Fruit fly (Drosophila melanogaster) whole organism, embryonic: ENCODE data around the gene Ufsp2.

Experiments used
- Abd-B ChIP-seq: fragments of 200-800 bp; sonication (Bioruptor generic); optimal IDR thresholded peaks from 2 replicates; lab custom pipeline; 2018; ENCODE audit warnings: missing biosample characterization, mild to moderate bottlenecking, missing genetic modification characterization, moderate library complexity
- B-H2 ChIP-seq: fragments of 200-800 bp; sonication (Bioruptor generic); optimal IDR thresholded peaks from 2 replicates; lab custom pipeline; 2018; ENCODE audit warnings: missing biosample characterization, mild to moderate bottlenecking, missing genetic modification characterization
- Bdp1 ChIP-seq: fragments of 200-800 bp; sonication (Bioruptor generic); optimal IDR thresholded peaks from 3 replicates; lab custom pipeline; 2016; ENCODE audit warnings: missing biosample characterization, missing genetic modification characterization
- CG10654 ChIP-seq: fragments of 200-800 bp; sonication (Bioruptor generic); optimal IDR thresholded peaks from 2 replicates; lab custom pipeline; 2016; ENCODE audit warnings: missing biosample characterization, missing genetic modification characterization
- CG11398 ChIP-seq: fragments of 200-800 bp; sonication (Bioruptor generic); optimal IDR thresholded peaks from 2 replicates; lab custom pipeline; 2016; ENCODE audit warnings: missing biosample characterization, missing genetic modification characterization
- CG11696 ChIP-seq: fragments of 200-800 bp; sonication (Bioruptor generic); IDR thresholded peaks from 2 replicates; pipeline ENCODE4 v1.3.6; 2022; ENCODE audit warnings: missing biosample characterization, missing genetic modification characterization
- CG12299 ChIP-seq: fragments of 200-800 bp; sonication (Bioruptor generic); optimal IDR thresholded peaks from 2 replicates; lab custom pipeline; 2018; ENCODE audit warnings: missing biosample characterization, mild to moderate bottlenecking, missing genetic modification characterization
- CG13624 ChIP-seq: fragments of 200-800 bp; sonication (Bioruptor generic); optimal IDR thresholded peaks from 2 replicates; lab custom pipeline; 2016; ENCODE audit warnings: missing biosample characterization, missing genetic modification characterization
- CG14667 ChIP-seq: fragments of 200-800 bp; sonication (Bioruptor generic); IDR thresholded peaks from 2 replicates; pipeline ENCODE4 v1.3.6; 2022; ENCODE audit warnings: missing biosample characterization, missing genetic modification characterization
- CG15073 ChIP-seq: fragments of 200-800 bp; sonication (Bioruptor generic); optimal IDR thresholded peaks from 2 replicates; lab custom pipeline; 2016; ENCODE audit warnings: missing biosample characterization, missing genetic modification characterization
- CG1647 ChIP-seq: fragments of 200-800 bp; sonication (Bioruptor generic); optimal IDR thresholded peaks from 3 replicates; lab custom pipeline; 2016; ENCODE audit warnings: missing biosample characterization, missing genetic modification characterization
- CG16779 ChIP-seq: fragments of 200-800 bp; sonication (Bioruptor generic); IDR thresholded peaks from 2 replicates; pipeline ENCODE4 v1.3.6; 2022; ENCODE audit warnings: missing biosample characterization, missing genetic modification characterization
- CG17912 ChIP-seq: fragments of 200-800 bp; sonication (Bioruptor generic); optimal IDR thresholded peaks from 2 replicates; lab custom pipeline; 2018; ENCODE audit warnings: missing biosample characterization, mild to moderate bottlenecking, missing genetic modification characterization
- CG30403 ChIP-seq: fragments of 200-800 bp; sonication (Bioruptor generic); optimal IDR thresholded peaks from 3 replicates; lab custom pipeline; 2016; ENCODE audit warnings: missing biosample characterization, missing genetic modification characterization
- CG3995 ChIP-seq: fragments of 200-800 bp; sonication (Bioruptor generic); optimal IDR thresholded peaks from 3 replicates; lab custom pipeline; 2016; ENCODE audit warnings: missing biosample characterization, missing genetic modification characterization
- CG4730 ChIP-seq: fragments of 200-800 bp; sonication (Bioruptor generic); IDR thresholded peaks from 2 replicates; pipeline ENCODE4 v1.3.6; 2022; ENCODE audit warnings: missing biosample characterization, missing genetic modification characterization
- CG6689 ChIP-seq: fragments of 200-800 bp; sonication (Bioruptor generic); IDR thresholded peaks from 2 replicates; pipeline ENCODE4 v1.3.6; 2022; ENCODE audit warnings: missing biosample characterization, missing genetic modification characterization
- CG7745 ChIP-seq: fragments of 200-800 bp; sonication (Bioruptor generic); optimal IDR thresholded peaks from 2 replicates; lab custom pipeline; 2018; ENCODE audit warnings: missing biosample characterization, mild to moderate bottlenecking, missing genetic modification characterization, moderate library complexity
- CG7928 ChIP-seq: fragments of 200-800 bp; sonication (Bioruptor generic); optimal IDR thresholded peaks from 2 replicates; lab custom pipeline; 2017; ENCODE audit warnings: missing biosample characterization, mild to moderate bottlenecking, missing genetic modification characterization
- CG9215 ChIP-seq: fragments of 200-800 bp; sonication (Bioruptor generic); IDR thresholded peaks from 2 replicates; pipeline ENCODE4 v1.3.6; 2022; ENCODE audit warnings: missing biosample characterization, missing genetic modification characterization
- D ChIP-seq, 2 experiments: fragments of 200-800 bp in 1 of 2; fragments of >200 bp in 1 of 2; sonication (Bioruptor generic) in 1 of 2; optimal IDR thresholded peaks; 2 replicates in 1 of 2; 3 replicates in 1 of 2; lab custom pipeline; 2017; ENCODE audit warnings: mild to moderate bottlenecking in 1 of 2, missing biosample characterization in 1 of 2, missing genetic modification characterization in 1 of 2, missing genetic modification reagents in 1 of 2
- Dad ChIP-seq: fragments of 200-800 bp; sonication (Bioruptor generic); optimal IDR thresholded peaks from 3 replicates; lab custom pipeline; 2016; ENCODE audit warnings: missing biosample characterization, missing genetic modification characterization
- Dek ChIP-seq: fragments of 200-800 bp; sonication (Bioruptor generic); optimal IDR thresholded peaks from 3 replicates; lab custom pipeline; 2019; ENCODE audit warnings: missing biosample characterization, mild to moderate bottlenecking, missing genetic modification characterization, moderate library complexity
- Hsf ChIP-seq: fragments of 200-800 bp; sonication (Bioruptor generic); optimal IDR thresholded peaks from 3 replicates; lab custom pipeline; 2016; ENCODE audit warnings: missing biosample characterization, missing genetic modification characterization
- Med ChIP-seq: fragments of 200-800 bp; sonication (Bioruptor generic); peaks from one replicate; lab custom pipeline; 2016; ENCODE audit warnings: missing biosample characterization, missing genetic modification characterization, mild to moderate bottlenecking, inconsistent platforms, moderate library complexity
- NfI ChIP-seq: fragments of 200-800 bp; sonication (Bioruptor generic); optimal IDR thresholded peaks from 3 replicates; lab custom pipeline; 2018; ENCODE audit warnings: missing biosample characterization, mild to moderate bottlenecking, missing genetic modification characterization, moderate library complexity
- Ptx1 ChIP-seq: fragments of 200-800 bp; sonication (Bioruptor generic); IDR thresholded peaks from 2 replicates; pipeline ENCODE4 v1.3.6; 2022; ENCODE audit warnings: missing biosample characterization, missing genetic modification characterization
- Ravus ChIP-seq: fragments of 200-800 bp; sonication (Bioruptor generic); IDR thresholded peaks from 2 replicates; pipeline ENCODE4 v1.3.6; 2022; ENCODE audit warnings: missing biosample characterization, missing genetic modification characterization
- Rx ChIP-seq: fragments of 200-800 bp; sonication (Bioruptor generic); IDR thresholded peaks from 2 replicates; pipeline ENCODE4 v1.3.6; 2022; ENCODE audit warnings: missing biosample characterization, missing genetic modification characterization
- Sin3A ChIP-seq: fragments of >200 bp; optimal IDR thresholded peaks from 2 replicates; lab custom pipeline; 2018
- Usf ChIP-seq: fragments of 200-800 bp; sonication (Bioruptor generic); optimal IDR thresholded peaks from 2 replicates; lab custom pipeline; 2017; ENCODE audit warnings: missing genotype, missing biosample characterization, missing genetic modification characterization
- Xrp1 ChIP-seq: fragments of 200-800 bp; sonication (Bioruptor generic); IDR thresholded peaks from 2 replicates; pipeline ENCODE4 v1.3.6; 2022; ENCODE audit warnings: missing biosample characterization, missing genetic modification characterization
- az2 ChIP-seq: fragments of 200-800 bp; sonication (Bioruptor generic); optimal IDR thresholded peaks from 3 replicates; lab custom pipeline; 2016; ENCODE audit warnings: missing biosample characterization, missing genetic modification characterization
- chinmo ChIP-seq: fragments of 200-800 bp; sonication (Bioruptor generic); IDR thresholded peaks from 4 replicates; pipeline ENCODE4 v1.3.6; 2022; ENCODE audit warnings: missing biosample characterization, missing genetic modification characterization; ENCODE audit not compliant: partially characterized antibody
- crp ChIP-seq, 2 experiments: fragments of 200-800 bp; sonication (Bioruptor generic); optimal IDR thresholded peaks; 2 replicates in 1 of 2; 3 replicates in 1 of 2; lab custom pipeline; 2017; ENCODE audit warnings: missing biosample characterization in 2 of 2, missing genetic modification characterization in 2 of 2, mild to moderate bottlenecking in 1 of 2, moderate library complexity in 1 of 2
- dati ChIP-seq: fragments of 200-800 bp; sonication (Bioruptor generic); IDR thresholded peaks from 2 replicates; pipeline ENCODE4 v1.3.6; 2022; ENCODE audit warnings: missing biosample characterization, missing genetic modification characterization
- ewg ChIP-seq: fragments of 200-800 bp; sonication (Bioruptor generic); optimal IDR thresholded peaks from 3 replicates; lab custom pipeline; 2017; ENCODE audit warnings: mild to moderate bottlenecking, missing biosample characterization, missing genetic modification reagents, missing genetic modification characterization
- ftz-f1 ChIP-seq: fragments of 200-800 bp; sonication (Bioruptor generic); optimal IDR thresholded peaks from 2 replicates; lab custom pipeline; 2016; ENCODE audit warnings: missing biosample characterization, missing genetic modification characterization
- grau ChIP-seq: fragments of 200-800 bp; optimal IDR thresholded peaks from 3 replicates; lab custom pipeline; 2019; ENCODE audit warnings: missing biosample characterization, mild to moderate bottlenecking, missing genetic modification characterization, moderate library complexity
- h ChIP-seq: fragments of >200 bp; optimal IDR thresholded peaks from 2 replicates; lab custom pipeline; 2017
- hbn ChIP-seq: fragments of 200-800 bp; sonication (Bioruptor generic); IDR thresholded peaks from 2 replicates; pipeline ENCODE4 v1.3.6; 2022; ENCODE audit warnings: missing biosample characterization, missing genetic modification characterization; ENCODE audit not compliant: partially characterized antibody
- lmd ChIP-seq: fragments of 200-800 bp; sonication (Bioruptor generic); IDR thresholded peaks from 2 replicates; pipeline ENCODE4 v1.3.6; 2022; ENCODE audit warnings: missing biosample characterization, missing genetic modification characterization
- lola ChIP-seq, 3 experiments: fragments of >200 bp in 2 of 3; fragments of 200-800 bp in 1 of 3; sonication (Bioruptor generic) in 1 of 3; optimal IDR thresholded peaks; 2 replicates each; lab custom pipeline; 2017 to 2019; ENCODE audit warnings: missing biosample characterization in 3 of 3, missing genetic modification characterization in 3 of 3, mild to moderate bottlenecking in 1 of 3, moderate library complexity in 1 of 3
- maf-S ChIP-seq: fragments of 200-800 bp; sonication (Bioruptor generic); optimal IDR thresholded peaks from 2 replicates; lab custom pipeline; 2016; ENCODE audit warnings: missing biosample characterization, missing genetic modification characterization
- nerfin-2 ChIP-seq: fragments of 200-800 bp; sonication (Bioruptor generic); IDR thresholded peaks from 2 replicates; pipeline ENCODE4 v1.3.6; 2022; ENCODE audit warnings: missing biosample characterization, missing genetic modification characterization; ENCODE audit not compliant: partially characterized antibody
- peb ChIP-seq: fragments of 200-800 bp; sonication (Bioruptor generic); IDR thresholded peaks from 2 replicates; pipeline ENCODE4 v1.3.6; 2022; ENCODE audit warnings: missing biosample characterization, missing genetic modification characterization
- pum ChIP-seq: fragments of 200-800 bp; sonication (Bioruptor generic); optimal IDR thresholded peaks from 2 replicates; lab custom pipeline; 2016; ENCODE audit warnings: missing biosample characterization, missing genetic modification characterization
- scrt ChIP-seq: fragments of 200-800 bp; sonication (Bioruptor generic); optimal IDR thresholded peaks from 2 replicates; lab custom pipeline; 2018; ENCODE audit warnings: missing biosample characterization, mild to moderate bottlenecking, missing genetic modification characterization, moderate library complexity
- slp2 ChIP-seq: fragments of 200-800 bp; sonication (Bioruptor generic); optimal IDR thresholded peaks from 2 replicates; lab custom pipeline; 2016; ENCODE audit warnings: missing biosample characterization, missing genetic modification characterization
- sug ChIP-seq: fragments of 200-800 bp; optimal IDR thresholded peaks from 2 replicates; lab custom pipeline; 2019; ENCODE audit warnings: missing biosample characterization, mild to moderate bottlenecking, missing genetic modification characterization, moderate library complexity

The Ufsp2 gene

dm6 chr3L:15533402-15534129, 42.8 kb upstream of the Ufsp2 start (continued):
- TF ChIP-seq NfI (GFP tag; lab: Kevin White, UChicago), result peak; percentile 36
- TF ChIP-seq D (optimal IDR thresholded peaks at IDR 0.05; lab: Kevin White, UChicago), result no peak
- TF ChIP-seq D (GFP tag; optimal IDR thresholded peaks at IDR 0.05; lab: Kevin White, UChicago), result no peak
- TF ChIP-seq Bdp1, result no peak
- no peak for TF ChIP-seq scrt (GFP tag; lab: Kevin White, UChicago)
- TF ChIP-seq CG3995 (GFP tag; lab: Kevin White, UChicago), result peak; percentile 23
- TF ChIP-seq nerfin-2 (GFP tag; lab: Robert Waterston, UW), result no peak
- TF ChIP-seq CG6689 (GFP tag; lab: Robert Waterston, UW), result no peak
- no peak for TF ChIP-seq CG17912
- peak; percentile 35 for TF ChIP-seq Rx (GFP tag; lab: Robert Waterston, UW)
- TF ChIP-seq CG16779 (GFP tag; lab: Robert Waterston, UW), result 0 out of 2 replicates have a peak, but pooled peaks have one; percentile 3
- TF ChIP-seq Dek (tag; lab: Kevin White, UChicago), result no peak
- TF ChIP-seq CG7928 (GFP tag; lab: Kevin White, UChicago), result no peak
- no peak for TF ChIP-seq maf-S (GFP tag; lab: Kevin White, UChicago)
- TF ChIP-seq B-H2 (GFP tag; lab: Kevin White, UChicago), result no peak
- peak; percentile 36; the same call in 1 of the 2 replicates for TF ChIP-seq Ptx1 (GFP tag; lab: Robert Waterston, UW)
- no peak for TF ChIP-seq chinmo (GFP tag; lab: Robert Waterston, UW)
- no peak for TF ChIP-seq Hsf (GFP tag; lab: Kevin White, UChicago)
- no peak for TF ChIP-seq peb (GFP tag; lab: Robert Waterston, UW)
- TF ChIP-seq sug (tag; lab: Kevin White, UChicago), result no peak
- TF ChIP-seq CG7745 (tag; lab: Kevin White, UChicago), result no peak
- TF ChIP-seq CG13624, result peak; percentile 1
- no peak for TF ChIP-seq CG15073
- TF ChIP-seq dati (GFP tag; lab: Robert Waterston, UW), result no peak
- TF ChIP-seq slp2 (GFP tag; lab: Kevin White, UChicago), result no peak
- peak; percentile 50 for TF ChIP-seq Xrp1 (GFP tag; lab: Robert Waterston, UW)
- TF ChIP-seq h (lab: Kevin White, UChicago), result no peak
- no peak for TF ChIP-seq lola (GFP tag; optimal IDR thresholded peaks at IDR 0.05; lab: Kevin White, UChicago)
- TF ChIP-seq pum, result peak; percentile 19
- TF ChIP-seq crp (GFP tag; optimal IDR thresholded peaks at IDR 0.05; lab: Kevin White, UChicago), result no peak
- peak; percentile 11; the same call in 1 of the 2 replicates for TF ChIP-seq CG9215
- no peak for TF ChIP-seq ewg (GFP tag; lab: Kevin White, UChicago)
- TF ChIP-seq CG11398 (GFP tag; lab: Kevin White, UChicago), result no peak
- TF ChIP-seq CG14667 (GFP tag; lab: Robert Waterston, UW), result no peak
- peak; percentile 22 for TF ChIP-seq CG1647 (GFP tag; lab: Kevin White, UChicago)
- no peak for TF ChIP-seq az2 (GFP tag; lab: Kevin White, UChicago)
- TF ChIP-seq Med, result peak; percentile 86
- peak; percentile 16; the same call in 1 of the 2 replicates for TF ChIP-seq lmd
- TF ChIP-seq grau, result peak; percentile 36
- TF ChIP-seq CG12299 (tag; lab: Kevin White, UChicago), result no peak
- no peak for TF ChIP-seq CG10654 (GFP tag; lab: Kevin White, UChicago)
- TF ChIP-seq Sin3A, result no peak
- TF ChIP-seq ftz-f1 (GFP tag; lab: Kevin White, UChicago), result no peak
- peak; percentile 28; the same call in 1 of the 2 replicates for TF ChIP-seq CG11696 (GFP tag; lab: Robert Waterston, UW)
- no peak for TF ChIP-seq Dad (GFP tag; lab: Kevin White, UChicago)
- TF ChIP-seq Ravus (GFP tag; lab: Robert Waterston, UW), result no peak
- TF ChIP-seq CG30403 (GFP tag; lab: Kevin White, UChicago), result peak; percentile 45
- TF ChIP-seq Usf (GFP tag; lab: Kevin White, UChicago), result no peak
- peak; percentile 13 for TF ChIP-seq Abd-B (GFP tag; lab: Kevin White, UChicago)
- no peak for TF ChIP-seq CG4730 (GFP tag; lab: Robert Waterston, UW)
- no peak for TF ChIP-seq hbn
